Worm (Caenorhabditis elegans) whole organism, L1 larva: ENCODE data around the gene atf-2.

ENCODE experiments used
- alr-1 ChIP-seq: fragments of 200-800 bp; sonication (Bioruptor generic); optimal IDR thresholded peaks from 2 replicates; lab custom pipeline; 2018; ENCODE audit warnings: borderline replicate concordance, mild to moderate bottlenecking, missing genetic modification characterization, missing compliant biosample characterization
- aly-2 ChIP-seq: fragments of 150-350 bp; optimal IDR thresholded peaks from 2 replicates; lab custom pipeline; 2014; ENCODE audit warnings: missing biosample characterization, missing genetic modification characterization
- ceh-63 ChIP-seq: fragments of 200-800 bp; sonication (Bioruptor generic); optimal IDR thresholded peaks from 2 replicates; lab custom pipeline; 2018; ENCODE audit warnings: mild to moderate bottlenecking, missing genetic modification characterization, missing compliant biosample characterization
- egl-27 ChIP-seq, 2 experiments: fragments of 150-350 bp in 1 of 2; sonication (generic microtip); optimal IDR thresholded peaks; 3 replicates each; lab custom pipeline; 2017 to 2018; ENCODE audit warnings: missing biosample characterization in 2 of 2, missing genetic modification characterization in 2 of 2, missing genetic modification reagents in 2 of 2
- lin-39 ChIP-seq: fragments of 150-350 bp; optimal IDR thresholded peaks from 2 replicates; lab custom pipeline; 2014; ENCODE audit warnings: missing biosample characterization, missing genetic modification reagents, missing genetic modification characterization
- mep-1 ChIP-seq: fragments of 150-350 bp; optimal IDR thresholded peaks from 2 replicates; lab custom pipeline; 2014; ENCODE audit warnings: missing biosample characterization, missing genetic modification characterization
- nhr-28 ChIP-seq: fragments of 150-350 bp; optimal IDR thresholded peaks from 2 replicates; lab custom pipeline; 2014; ENCODE audit warnings: missing biosample characterization, missing genetic modification characterization
- skn-1 ChIP-seq: fragments of 150-350 bp; optimal IDR thresholded peaks from 2 replicates; lab custom pipeline; 2014; ENCODE audit warnings: missing biosample characterization, missing genetic modification characterization
- tlp-1 ChIP-seq: fragments of 150-350 bp; optimal IDR thresholded peaks from 2 replicates; lab custom pipeline; 2014; ENCODE audit warnings: missing biosample characterization, missing genetic modification characterization
- unc-62 ChIP-seq: fragments of 150-350 bp; optimal IDR thresholded peaks from 2 replicates; lab custom pipeline; 2014; ENCODE audit warnings: missing biosample characterization, missing genetic modification reagents, missing genetic modification characterization
- unc-86 ChIP-seq: sonication (generic microtip); optimal IDR thresholded peaks from 2 replicates; lab custom pipeline; 2016; ENCODE audit warnings: missing genetic modification characterization, missing compliant biosample characterization

- no peak for TF ChIP-seq ceh-63 (GFP tag; lab: Kevin White, UChicago)
- TF ChIP-seq mep-1 = no peak
- TF ChIP-seq alr-1 (tag; lab: Kevin White, UChicago) = no peak
- TF ChIP-seq aly-2 (tag; lab: Kevin White, UChicago) = no peak
- TF ChIP-seq unc-62 (GFP tag; lab: Kevin White, UChicago) = no peak
- no peak for TF ChIP-seq lin-39
- TF ChIP-seq nhr-28 (tag; lab: Kevin White, UChicago) = no peak
- TF ChIP-seq unc-86 (tag; lab: Kevin White, UChicago) = no peak
- TF ChIP-seq egl-27 (tag; optimal IDR thresholded peaks at IDR 0.05; lab: Kevin White, UChicago) = no peak
- no peak for TF ChIP-seq skn-1
- TF ChIP-seq tlp-1 (tag; lab: Kevin White, UChicago) = no peak
Observed at ce11 chrII:8763367-8763766, 11.6 kb downstream of the atf-2 start.
